Fruit fly (Drosophila melanogaster) whole organism, embryonic: Measurements from ENCODE around the gene POLDIP2.

Experiments
- Asciz ChIP-seq: fragments of 200-800 bp; sonication (Bioruptor generic); optimal IDR thresholded peaks from 2 replicates; lab custom pipeline; 2017; ENCODE audit warnings: missing biosample characterization, mild to moderate bottlenecking, missing genetic modification characterization, missing genetic modification reagents
- CG10147 ChIP-seq: fragments of 200-800 bp; sonication (Bioruptor generic); optimal IDR thresholded peaks from 2 replicates; lab custom pipeline; 2019; ENCODE audit warnings: missing biosample characterization, mild to moderate bottlenecking, missing genetic modification characterization, moderate library complexity
- CG11695 ChIP-seq: fragments of 200-800 bp; sonication (Bioruptor generic); IDR thresholded peaks from 3 replicates; pipeline ENCODE4 v1.3.6; 2022; ENCODE audit warnings: missing biosample characterization, missing genetic modification characterization
- CG12236 ChIP-seq: fragments of 200-800 bp; sonication (Bioruptor generic); optimal IDR thresholded peaks from 2 replicates; lab custom pipeline; 2016; ENCODE audit warnings: missing biosample characterization, missing genetic modification characterization
- CG12769 ChIP-seq: fragments of 200-800 bp; sonication (Bioruptor generic); optimal IDR thresholded peaks from 2 replicates; lab custom pipeline; 2019; ENCODE audit warnings: missing biosample characterization, mild to moderate bottlenecking, missing genetic modification characterization, moderate library complexity
- CG13123 ChIP-seq: fragments of 200-800 bp; sonication (Bioruptor generic); optimal IDR thresholded peaks from 2 replicates; lab custom pipeline; 2016; ENCODE audit warnings: missing biosample characterization, missing genetic modification characterization
- CG13287 ChIP-seq: fragments of 200-800 bp; sonication (Bioruptor generic); IDR thresholded peaks from 2 replicates; pipeline ENCODE4 v1.3.6; 2022; ENCODE audit warnings: missing biosample characterization, missing genetic modification characterization; ENCODE audit not compliant: partially characterized antibody
- CG15479 ChIP-seq: fragments of 200-800 bp; sonication (Bioruptor generic); optimal IDR thresholded peaks from 3 replicates; lab custom pipeline; 2019; ENCODE audit warnings: missing biosample characterization, mild to moderate bottlenecking, missing genetic modification characterization, moderate library complexity
- CG15601 ChIP-seq: fragments of 200-800 bp; sonication (Bioruptor generic); optimal IDR thresholded peaks from 3 replicates; lab custom pipeline; 2019; ENCODE audit warnings: missing biosample characterization, mild to moderate bottlenecking, missing genetic modification characterization, moderate library complexity
- CG1603 ChIP-seq: fragments of 200-800 bp; sonication (Bioruptor generic); optimal IDR thresholded peaks from 2 replicates; lab custom pipeline; 2019; ENCODE audit warnings: missing biosample characterization, mild to moderate bottlenecking, missing genetic modification characterization, moderate library complexity
- CG2712 ChIP-seq: fragments of 200-800 bp; optimal IDR thresholded peaks from 3 replicates; lab custom pipeline; 2019; ENCODE audit warnings: missing biosample characterization, mild to moderate bottlenecking, missing genetic modification characterization, moderate library complexity
- CG31224 ChIP-seq: fragments of 200-800 bp; sonication (Bioruptor generic); IDR thresholded peaks from 2 replicates; pipeline ENCODE4 v1.3.6; 2022; ENCODE audit warnings: missing biosample characterization, missing genetic modification characterization
- CG32767 ChIP-seq: fragments of 200-800 bp; sonication (Bioruptor generic); IDR thresholded peaks from 2 replicates; pipeline ENCODE4 v1.3.6; 2022; ENCODE audit warnings: missing biosample characterization, missing genetic modification characterization
- CG3281 ChIP-seq: fragments of 200-800 bp; sonication (Bioruptor generic); optimal IDR thresholded peaks from 3 replicates; lab custom pipeline; 2017; ENCODE audit warnings: missing biosample characterization, mild to moderate bottlenecking, missing genetic modification characterization
- CG4424 ChIP-seq: fragments of 200-800 bp; sonication (Bioruptor generic); optimal IDR thresholded peaks from 3 replicates; lab custom pipeline; 2016; ENCODE audit warnings: missing biosample characterization, missing genetic modification characterization
- CG6654 ChIP-seq: fragments of 200-800 bp; sonication (Bioruptor generic); optimal IDR thresholded peaks from 2 replicates; lab custom pipeline; 2017; ENCODE audit warnings: missing biosample characterization, mild to moderate bottlenecking, missing genetic modification characterization
- CG6683 ChIP-seq: fragments of 200-800 bp; sonication (Bioruptor generic); optimal IDR thresholded peaks from 2 replicates; lab custom pipeline; 2017; ENCODE audit warnings: missing biosample characterization, mild to moderate bottlenecking, missing genetic modification characterization, missing genetic modification reagents
- CG7372 ChIP-seq: fragments of 200-800 bp; sonication (Bioruptor generic); IDR thresholded peaks from 2 replicates; pipeline ENCODE4 v1.3.6; 2022; ENCODE audit warnings: missing biosample characterization, missing genetic modification characterization
- CG7556 ChIP-seq: fragments of 200-800 bp; sonication (Bioruptor generic); optimal IDR thresholded peaks from 2 replicates; lab custom pipeline; 2017; ENCODE audit warnings: missing biosample characterization, mild to moderate bottlenecking, missing genetic modification characterization
- CG7786 ChIP-seq: fragments of 200-800 bp; sonication (Bioruptor generic); optimal IDR thresholded peaks from 2 replicates; lab custom pipeline; 2016; ENCODE audit warnings: missing biosample characterization, missing genetic modification characterization
- CG7987 ChIP-seq: fragments of 200-800 bp; sonication (Bioruptor generic); optimal IDR thresholded peaks from 2 replicates; lab custom pipeline; 2018; ENCODE audit warnings: missing biosample characterization, mild to moderate bottlenecking, missing genetic modification characterization, moderate library complexity
- CG9817 ChIP-seq: fragments of 200-800 bp; sonication (Bioruptor generic); optimal IDR thresholded peaks from 2 replicates; lab custom pipeline; 2018; ENCODE audit warnings: missing biosample characterization, mild to moderate bottlenecking, missing genetic modification characterization, moderate library complexity
- CkIIα-i1 ChIP-seq: fragments of 200-800 bp; sonication (Bioruptor generic); IDR thresholded peaks from 2 replicates; pipeline ENCODE4 v1.3.6; 2022; ENCODE audit warnings: missing biosample characterization, missing genetic modification characterization
- CrebB ChIP-seq: fragments of 200-800 bp; sonication (Bioruptor generic); optimal IDR thresholded peaks from 3 replicates; lab custom pipeline; 2018; ENCODE audit warnings: missing biosample characterization, mild to moderate bottlenecking, missing genetic modification characterization
- Dll ChIP-seq: fragments of 200-800 bp; sonication (Bioruptor generic); IDR thresholded peaks from 4 replicates; pipeline ENCODE4 v1.3.6; 2022; ENCODE audit warnings: missing biosample characterization, missing genetic modification characterization; ENCODE audit not compliant: partially characterized antibody
- HmgZ ChIP-seq: fragments of 200-800 bp; sonication (Bioruptor generic); optimal IDR thresholded peaks from 2 replicates; lab custom pipeline; 2018; ENCODE audit warnings: missing biosample characterization, mild to moderate bottlenecking, missing genetic modification characterization
- Hmx ChIP-seq: fragments of 200-800 bp; sonication (Bioruptor generic); optimal IDR thresholded peaks from 2 replicates; lab custom pipeline; 2016; ENCODE audit warnings: missing biosample characterization, missing genetic modification characterization
- MTF-1 ChIP-seq: fragments of 200-800 bp; sonication (Bioruptor generic); optimal IDR thresholded peaks from 2 replicates; lab custom pipeline; 2018; ENCODE audit warnings: missing biosample characterization, mild to moderate bottlenecking, missing genetic modification characterization, borderline replicate concordance
- Mes4 ChIP-seq: fragments of 200-800 bp; sonication (Bioruptor generic); optimal IDR thresholded peaks from 2 replicates; lab custom pipeline; 2016; ENCODE audit warnings: missing biosample characterization, missing genetic modification characterization
- NC2α ChIP-seq: fragments of 200-800 bp; sonication (Bioruptor generic); optimal IDR thresholded peaks from 2 replicates; lab custom pipeline; 2016; ENCODE audit warnings: missing biosample characterization, missing genetic modification characterization
- NFAT ChIP-seq: fragments of 200-800 bp; sonication (Bioruptor generic); IDR thresholded peaks from 2 replicates; pipeline ENCODE4 v1.3.6; 2022; ENCODE audit warnings: missing biosample characterization, missing genetic modification characterization
- Poxn ChIP-seq: fragments of 200-800 bp; sonication (Bioruptor generic); IDR thresholded peaks from 2 replicates; pipeline ENCODE4 v1.3.6; 2022; ENCODE audit warnings: missing biosample characterization, missing genetic modification characterization
- Side ChIP-seq: fragments of 200-800 bp; sonication (Bioruptor generic); optimal IDR thresholded peaks from 2 replicates; lab custom pipeline; 2016; ENCODE audit warnings: missing biosample characterization, missing genetic modification characterization
- Six4 ChIP-seq: fragments of 200-800 bp; sonication (Bioruptor generic); optimal IDR thresholded peaks from 2 replicates; lab custom pipeline; 2016; ENCODE audit warnings: missing biosample characterization, missing genetic modification characterization
- aop ChIP-seq: fragments of 200-800 bp; sonication (Bioruptor generic); IDR thresholded peaks from 2 replicates; pipeline ENCODE4 v1.3.6; 2022; ENCODE audit warnings: missing biosample characterization, missing genetic modification characterization
- bigmax ChIP-seq: fragments of 200-800 bp; sonication (Bioruptor generic); optimal IDR thresholded peaks from 2 replicates; lab custom pipeline; 2018; ENCODE audit warnings: missing biosample characterization, mild to moderate bottlenecking, missing genetic modification characterization
- chinmo ChIP-seq: fragments of 200-800 bp; sonication (Bioruptor generic); IDR thresholded peaks from 4 replicates; pipeline ENCODE4 v1.3.6; 2022; ENCODE audit warnings: missing biosample characterization, missing genetic modification characterization; ENCODE audit not compliant: partially characterized antibody
- exex ChIP-seq: fragments of 200-800 bp; sonication (Bioruptor generic); optimal IDR thresholded peaks from 4 replicates; lab custom pipeline; 2018; ENCODE audit warnings: missing biosample characterization, mild to moderate bottlenecking, missing genetic modification characterization, moderate library complexity
- eyg ChIP-seq: fragments of 200-800 bp; sonication (Bioruptor generic); optimal IDR thresholded peaks from 3 replicates; lab custom pipeline; 2016; ENCODE audit warnings: missing biosample characterization, missing genetic modification characterization
- fru ChIP-seq: fragments of >200 bp; optimal IDR thresholded peaks from 2 replicates; lab custom pipeline; 2017
- mld ChIP-seq: fragments of 200-800 bp; sonication (Bioruptor generic); IDR thresholded peaks from 3 replicates; pipeline ENCODE4 v1.3.6; 2022; ENCODE audit warnings: missing biosample characterization, missing genetic modification characterization; ENCODE audit not compliant: partially characterized antibody
- nerfin-1 ChIP-seq: fragments of 200-800 bp; sonication (Bioruptor generic); optimal IDR thresholded peaks from 3 replicates; lab custom pipeline; 2019; ENCODE audit warnings: missing biosample characterization, mild to moderate bottlenecking, missing genetic modification characterization, moderate library complexity
- pan ChIP-seq, 4 experiments: fragments of >200 bp in 3 of 4; fragments of 200-800 bp in 1 of 4; sonication (Bioruptor generic) in 1 of 4; optimal IDR thresholded peaks in 3 of 4; IDR thresholded peaks in 1 of 4; 2 replicates each; pipeline versions ENCODE4 v1.3.6 to Lab custom; 2017 to 2022; ENCODE audit warnings: missing biosample characterization in 2 of 4, missing genetic modification characterization in 2 of 4, mixed read lengths in 1 of 4
- pum ChIP-seq: fragments of 200-800 bp; sonication (Bioruptor generic); optimal IDR thresholded peaks from 2 replicates; lab custom pipeline; 2016; ENCODE audit warnings: missing biosample characterization, missing genetic modification characterization
- pzg ChIP-seq: fragments of 200-800 bp; sonication (Bioruptor generic); optimal IDR thresholded peaks from 3 replicates; lab custom pipeline; 2018; ENCODE audit warnings: missing biosample characterization, mild to moderate bottlenecking, missing genetic modification characterization, moderate library complexity
- ro ChIP-seq: fragments of 200-800 bp; sonication (Bioruptor generic); IDR thresholded peaks from 2 replicates; pipeline ENCODE4 v1.3.6; 2022; ENCODE audit warnings: missing biosample characterization, missing genetic modification characterization
- scrt ChIP-seq: fragments of 200-800 bp; sonication (Bioruptor generic); optimal IDR thresholded peaks from 2 replicates; lab custom pipeline; 2018; ENCODE audit warnings: missing biosample characterization, mild to moderate bottlenecking, missing genetic modification characterization, moderate library complexity
- vfl ChIP-seq: fragments of 200-800 bp; sonication (Bioruptor generic); optimal IDR thresholded peaks from 2 replicates; lab custom pipeline; 2016; ENCODE audit warnings: missing biosample characterization, missing genetic modification characterization
- z ChIP-seq: fragments of 200-800 bp; sonication (Bioruptor generic); IDR thresholded peaks from 3 replicates; pipeline ENCODE4 v1.3.6; 2022; ENCODE audit warnings: missing biosample characterization, missing genetic modification characterization

Gene POLDIP2

dm6 chr3R:5463199-5463949 lies 4.2 kb upstream of the POLDIP2 start (continued):
- TF ChIP-seq CkIIα-i1 (GFP tag; lab: Robert Waterston, UW) (no peak), pzg (GFP tag; lab: Kevin White, UChicago) (peak; percentile 55), CG32767 (no peak), CG31224 (no peak), CG7786 (GFP tag; lab: Kevin White, UChicago) (no peak), CG3281 (no peak), Side (GFP tag; lab: Kevin White, UChicago) (no peak), exex (tag; lab: Kevin White, UChicago) (no peak), pan (optimal IDR thresholded peaks at IDR 0.05; lab: Kevin White, UChicago) (no peak), pan (GFP tag; optimal IDR thresholded peaks at IDR 0.05 in 1 of 2, IDR thresholded peaks at IDR 0.05 in 1 of 2) (no peak), z (GFP tag; lab: Robert Waterston, UW) (no peak), CG15479 (no peak), CG9817 (tag; lab: Kevin White, UChicago) (no peak), vfl (no peak), nerfin-1 (no peak), CG12769 (tag; lab: Kevin White, UChicago) (peak; percentile 47), Poxn (GFP tag; lab: Robert Waterston, UW) (no peak), bigmax (no peak), CG4424 (GFP tag; lab: Kevin White, UChicago) (no peak), NC2α (GFP tag; lab: Kevin White, UChicago) (no peak), CG2712 (tag; lab: Kevin White, UChicago) (no peak), Asciz (GFP tag; lab: Kevin White, UChicago) (no peak), MTF-1 (GFP tag; lab: Kevin White, UChicago) (no peak), pum (GFP tag; lab: Kevin White, UChicago) (no peak), NFAT (GFP tag; lab: Robert Waterston, UW) (no peak), CG7372 (GFP tag; lab: Robert Waterston, UW) (no peak), mld (GFP tag; lab: Robert Waterston, UW) (no peak), Dll (GFP tag; lab: Robert Waterston, UW) (peak; percentile 29; the same call in 1 of the 4 replicates), CG6683 (no peak), HmgZ (tag; lab: Kevin White, UChicago) (peak; percentile 59), CG13287 (GFP tag; lab: Robert Waterston, UW) (no peak; the same call in 1 of the 2 replicates), CG7987 (no peak), CG11695 (GFP tag; lab: Robert Waterston, UW) (no peak), chinmo (GFP tag; lab: Robert Waterston, UW) (peak; percentile 70; the same call in 1 of the 4 replicates), aop (GFP tag; lab: Robert Waterston, UW) (no peak), fru (lab: Kevin White, UChicago) (no peak), scrt (GFP tag; lab: Kevin White, UChicago) (peak; percentile 98), CrebB (peak; percentile 1), Mes4 (GFP tag; lab: Kevin White, UChicago) (no peak), CG1603 (tag; lab: Kevin White, UChicago) (peak; percentile 61), Six4 (no peak), CG12236 (no peak), Hmx (GFP tag; lab: Kevin White, UChicago) (no peak), CG7556 (no peak), CG10147 (no peak), CG6654 (GFP tag; lab: Kevin White, UChicago) (no peak), eyg (GFP tag; lab: Kevin White, UChicago) (no peak), CG13123 (no peak), CG15601 (tag; lab: Kevin White, UChicago) (no peak), ro (GFP tag; lab: Robert Waterston, UW) (no peak)
